Worm (Caenorhabditis elegans): ENCODE data around the gene prdx-3.

The prdx-3 gene

ce11 chrIII:4382118-4382517, 25.1 kb upstream of the prdx-3 start:
- TF ChIP-seq hmg-4 (GFP tag; optimal IDR thresholded peaks at IDR 0.05) (no peak), aly-1 (tag; optimal IDR thresholded peaks at IDR 0.05) (no peak), flt-1 (GFP tag; IDR thresholded peaks at IDR 0.05) (no peak), ets-7 (tag; optimal IDR thresholded peaks at IDR 0.05) (no peak), hnd-1 (tag; optimal IDR thresholded peaks at IDR 0.05) (no peak), tbx-37 (GFP tag; conservative IDR thresholded peaks at IDR 0.05) (no peak), tbx-11 (GFP tag; IDR thresholded peaks at IDR 0.05) (no peak)

- no peak for TF ChIP-seq sea-1 (GFP tag; conservative IDR thresholded peaks at IDR 0.05)
- no peak for TF ChIP-seq pes-1 (GFP tag; IDR thresholded peaks at IDR 0.05)
- no peak for TF ChIP-seq tbx-11 (GFP tag; IDR thresholded peaks at IDR 0.05)
- no peak for TF ChIP-seq hmbx-1 (tag; optimal IDR thresholded peaks at IDR 0.05)
- TF ChIP-seq tbx-37 (GFP tag; conservative IDR thresholded peaks at IDR 0.05): no peak
- no peak for TF ChIP-seq hmg-4 (GFP tag; optimal IDR thresholded peaks at IDR 0.05)
- no peak for TF ChIP-seq F13C5.2 (tag; optimal IDR thresholded peaks at IDR 0.05)
- TF ChIP-seq aly-1 (tag; optimal IDR thresholded peaks at IDR 0.05): no peak
- no peak for TF ChIP-seq ceh-36 (tag; optimal IDR thresholded peaks at IDR 0.05)
- no peak for TF ChIP-seq tra-4 (tag; optimal IDR thresholded peaks at IDR 0.05)
- no peak for TF ChIP-seq B0310.2 (tag; optimal IDR thresholded peaks at IDR 0.05)
- no peak for TF ChIP-seq flt-1 (GFP tag; IDR thresholded peaks at IDR 0.05)
- TF ChIP-seq ets-7 (tag; optimal IDR thresholded peaks at IDR 0.05): no peak
- no peak for TF ChIP-seq ama-1 (optimal IDR thresholded peaks at IDR 0.05)
Observed at ce11 chrIII:4384487-4384886, 22.8 kb upstream of the prdx-3 start, which contains the start of gene pals-28. Gene pals-28, plus strand, starts transcription at chrIII:4384787.

ce11 chrIII:4390421-4390820, 16.8 kb upstream of the prdx-3 start:
- no peak for TF ChIP-seq hnd-1 (tag; optimal IDR thresholded peaks at IDR 0.05)
- TF ChIP-seq ama-1 (optimal IDR thresholded peaks at IDR 0.05): no peak
- no peak for TF ChIP-seq pes-1 (GFP tag; IDR thresholded peaks at IDR 0.05)
- no peak for TF ChIP-seq ceh-36 (tag; optimal IDR thresholded peaks at IDR 0.05)
- TF ChIP-seq tbx-37 (GFP tag; conservative IDR thresholded peaks at IDR 0.05): no peak
- TF ChIP-seq sea-1 (GFP tag; conservative IDR thresholded peaks at IDR 0.05): no peak
- TF ChIP-seq B0310.2 (tag; optimal IDR thresholded peaks at IDR 0.05): no peak
- TF ChIP-seq hmg-4 (GFP tag; optimal IDR thresholded peaks at IDR 0.05): no peak
- TF ChIP-seq flt-1 (GFP tag; IDR thresholded peaks at IDR 0.05): no peak
- TF ChIP-seq scrt-1 (GFP tag; IDR thresholded peaks at IDR 0.05): no peak

- no peak for TF ChIP-seq tra-4 (tag; optimal IDR thresholded peaks at IDR 0.05)
- TF ChIP-seq sea-1 (GFP tag; conservative IDR thresholded peaks at IDR 0.05): no peak
- TF ChIP-seq tbx-37 (GFP tag; conservative IDR thresholded peaks at IDR 0.05): no peak
- TF ChIP-seq B0310.2 (tag; optimal IDR thresholded peaks at IDR 0.05): no peak
- no peak for TF ChIP-seq F13C5.2 (tag; optimal IDR thresholded peaks at IDR 0.05)
- no peak for TF ChIP-seq scrt-1 (GFP tag; IDR thresholded peaks at IDR 0.05)
- TF ChIP-seq aly-1 (tag; optimal IDR thresholded peaks at IDR 0.05): no peak
- no peak for TF ChIP-seq flt-1 (GFP tag; IDR thresholded peaks at IDR 0.05)
- TF ChIP-seq ceh-36 (tag; optimal IDR thresholded peaks at IDR 0.05): no peak
- no peak for TF ChIP-seq ceh-13 (GFP tag; optimal IDR thresholded peaks at IDR 0.05)
- TF ChIP-seq hmg-4 (GFP tag; optimal IDR thresholded peaks at IDR 0.05): no peak
- no peak for TF ChIP-seq hnd-1 (tag; optimal IDR thresholded peaks at IDR 0.05)
- no peak for TF ChIP-seq ama-1 (optimal IDR thresholded peaks at IDR 0.05)
- TF ChIP-seq tbx-11 (GFP tag; IDR thresholded peaks at IDR 0.05): no peak
- no peak for TF ChIP-seq pes-1 (GFP tag; IDR thresholded peaks at IDR 0.05)
- no peak for TF ChIP-seq ets-7 (tag; optimal IDR thresholded peaks at IDR 0.05)
- no peak for TF ChIP-seq hmbx-1 (tag; optimal IDR thresholded peaks at IDR 0.05)
Observed at ce11 chrIII:4391319-4391718, 15.9 kb upstream of the prdx-3 start.

ce11 chrIII:4391938-4392337, 15.3 kb upstream of the prdx-3 start:
- TF ChIP-seq tbx-37 (GFP tag; conservative IDR thresholded peaks at IDR 0.05): no peak
- TF ChIP-seq aly-1 (tag; optimal IDR thresholded peaks at IDR 0.05): no peak
- TF ChIP-seq tra-4 (tag; optimal IDR thresholded peaks at IDR 0.05): no peak
- TF ChIP-seq ceh-13 (GFP tag; optimal IDR thresholded peaks at IDR 0.05): no peak
- TF ChIP-seq scrt-1 (GFP tag; IDR thresholded peaks at IDR 0.05): no peak
- no peak for TF ChIP-seq ama-1 (optimal IDR thresholded peaks at IDR 0.05)
- TF ChIP-seq hmbx-1 (tag; optimal IDR thresholded peaks at IDR 0.05): no peak
- no peak for TF ChIP-seq hnd-1 (tag; optimal IDR thresholded peaks at IDR 0.05)
- no peak for TF ChIP-seq ceh-36 (tag; optimal IDR thresholded peaks at IDR 0.05)
- TF ChIP-seq ets-7 (tag; optimal IDR thresholded peaks at IDR 0.05): no peak
- no peak for TF ChIP-seq hmg-4 (GFP tag; optimal IDR thresholded peaks at IDR 0.05)

- TF ChIP-seq B0310.2 (tag; optimal IDR thresholded peaks at IDR 0.05) (no peak), aly-1 (tag; optimal IDR thresholded peaks at IDR 0.05) (no peak), F13C5.2 (tag; optimal IDR thresholded peaks at IDR 0.05) (no peak), pes-1 (GFP tag; IDR thresholded peaks at IDR 0.05) (no peak), ceh-13 (GFP tag; optimal IDR thresholded peaks at IDR 0.05) (no peak), flt-1 (GFP tag; IDR thresholded peaks at IDR 0.05) (no peak), sea-1 (GFP tag; conservative IDR thresholded peaks at IDR 0.05) (no peak), ama-1 (optimal IDR thresholded peaks at IDR 0.05) (no peak), ets-7 (tag; optimal IDR thresholded peaks at IDR 0.05) (no peak), scrt-1 (GFP tag; IDR thresholded peaks at IDR 0.05) (no peak), hmbx-1 (tag; optimal IDR thresholded peaks at IDR 0.05) (no peak), ceh-36 (tag; optimal IDR thresholded peaks at IDR 0.05) (no peak), hnd-1 (tag; optimal IDR thresholded peaks at IDR 0.05) (no peak), tbx-37 (GFP tag; conservative IDR thresholded peaks at IDR 0.05) (no peak), tra-4 (tag; optimal IDR thresholded peaks at IDR 0.05) (no peak), hmg-4 (GFP tag; optimal IDR thresholded peaks at IDR 0.05) (no peak), tbx-11 (GFP tag; IDR thresholded peaks at IDR 0.05) (no peak)
Observed at ce11 chrIII:4394496-4394895, 12.7 kb upstream of the prdx-3 start, which contains the start of gene R07E5.4. Gene R07E5.4, plus strand, starts transcription at chrIII:4394796.

- TF ChIP-seq hmbx-1 (tag; optimal IDR thresholded peaks at IDR 0.05): no peak
- no peak for TF ChIP-seq tbx-11 (GFP tag; IDR thresholded peaks at IDR 0.05)
- no peak for TF ChIP-seq hnd-1 (tag; optimal IDR thresholded peaks at IDR 0.05)
- no peak for TF ChIP-seq aly-1 (tag; optimal IDR thresholded peaks at IDR 0.05)
- no peak for TF ChIP-seq F13C5.2 (tag; optimal IDR thresholded peaks at IDR 0.05)
- TF ChIP-seq ceh-36 (tag; optimal IDR thresholded peaks at IDR 0.05): no peak
- TF ChIP-seq scrt-1 (GFP tag; IDR thresholded peaks at IDR 0.05): no peak
- TF ChIP-seq sea-1 (GFP tag; conservative IDR thresholded peaks at IDR 0.05): no peak
- TF ChIP-seq ets-7 (tag; optimal IDR thresholded peaks at IDR 0.05): no peak
Observed at ce11 chrIII:4395857-4396256, 11.4 kb upstream of the prdx-3 start.

Measured in whole organism, early embryonic.